Fruit fly (Drosophila melanogaster): ENCODE data around the gene CG15525.

The CG15525 gene

dm6 chr3R:30036609-30037008 is 39.1 kb upstream of the CG15525 start, which contains the start of gene ZIPIC (continued):
- peak; percentile 46 for TF ChIP-seq CG2116 (GFP tag; optimal IDR thresholded peaks at IDR 0.05)
- no peak for TF ChIP-seq gcm2 (GFP tag; optimal IDR thresholded peaks at IDR 0.05)
- TF ChIP-seq hbn (GFP tag; IDR thresholded peaks at IDR 0.05; ENCODE audit: partially characterized antibody): peak; percentile 55; the same call in 1 of the 2 replicates
- no peak for TF ChIP-seq CG5953 (GFP tag; IDR thresholded peaks at IDR 0.05)
- TF ChIP-seq chinmo (GFP tag; IDR thresholded peaks at IDR 0.05; ENCODE audit: partially characterized antibody): peak; percentile 44; the same call in 1 of the 4 replicates
- no peak for TF ChIP-seq CG11695 (GFP tag; IDR thresholded peaks at IDR 0.05)
- TF ChIP-seq nau (GFP tag; optimal IDR thresholded peaks at IDR 0.05): no peak
- peak; percentile 94 for TF ChIP-seq MBD-R2 (GFP tag; IDR thresholded peaks at IDR 0.05)
- peak; percentile 61; the same call in 1 of the 2 replicates for TF ChIP-seq sna (GFP tag; IDR thresholded peaks at IDR 0.05; ENCODE audit: partially characterized antibody)
- no peak for TF ChIP-seq Hand (GFP tag; optimal IDR thresholded peaks at IDR 0.05)
- TF ChIP-seq Bgb (GFP tag; IDR thresholded peaks at IDR 0.05; ENCODE audit: partially characterized antibody): peak; percentile 46
- TF ChIP-seq vfl (GFP tag; optimal IDR thresholded peaks at IDR 0.05): no peak
- peak; percentile 61 for TF ChIP-seq Sry-δ (GFP tag; optimal IDR thresholded peaks at IDR 0.05)
- no peak for TF ChIP-seq Elba2 (GFP tag; optimal IDR thresholded peaks at IDR 0.05)
- no peak for TF ChIP-seq CG17802 (tag; optimal IDR thresholded peaks at IDR 0.05)
- no peak for TF ChIP-seq CG17568 (GFP tag; optimal IDR thresholded peaks at IDR 0.05)
- TF ChIP-seq tx (GFP tag; optimal IDR thresholded peaks at IDR 0.05): no peak
- peak; percentile 74 for TF ChIP-seq CG13287 (GFP tag; IDR thresholded peaks at IDR 0.05; ENCODE audit: partially characterized antibody)
- no peak for TF ChIP-seq caup (GFP tag; optimal IDR thresholded peaks at IDR 0.05; ENCODE audit: severe bottlenecking)
- peak; percentile 75 for TF ChIP-seq MESR4 (GFP tag; optimal IDR thresholded peaks at IDR 0.05)
- TF ChIP-seq pzg (GFP tag; optimal IDR thresholded peaks at IDR 0.05): peak; percentile 67
- TF ChIP-seq Sin3A (optimal IDR thresholded peaks at IDR 0.05): peak; percentile 56
- peak; percentile 84 for TF ChIP-seq Myb (GFP tag; optimal IDR thresholded peaks at IDR 0.05)
- peak; percentile 65 for TF ChIP-seq stwl (tag; optimal IDR thresholded peaks at IDR 0.05)
- TF ChIP-seq zen (tag; optimal IDR thresholded peaks at IDR 0.05): no peak
- peak; percentile 87 for TF ChIP-seq E2f2 (GFP tag; IDR thresholded peaks at IDR 0.05)
- no peak for TF ChIP-seq Med (GFP tag)
- no peak for TF ChIP-seq CG9727 (GFP tag; optimal IDR thresholded peaks at IDR 0.05)
- peak; percentile 61; the same call in 1 of the 2 replicates for TF ChIP-seq amos (GFP tag; IDR thresholded peaks at IDR 0.05; ENCODE audit: partially characterized antibody)
- TF ChIP-seq Hsf (GFP tag; optimal IDR thresholded peaks at IDR 0.05): no peak
- peak; percentile 64; the same call in 1 of the 3 replicates for TF ChIP-seq Opbp (GFP tag; IDR thresholded peaks at IDR 0.05; ENCODE audit: partially characterized antibody)
- TF ChIP-seq ci (GFP tag; IDR thresholded peaks at IDR 0.05): 0 out of 3 replicates have a peak, but pooled peaks have one; percentile 6
- peak; percentile 84 for TF ChIP-seq CG4617 (GFP tag; optimal IDR thresholded peaks at IDR 0.05; ENCODE audit: borderline replicate concordance)
- TF ChIP-seq Ets97D (GFP tag; optimal IDR thresholded peaks at IDR 0.05): peak; percentile 8
- peak; percentile 18 for TF ChIP-seq HmgZ (tag; optimal IDR thresholded peaks at IDR 0.05)
- TF ChIP-seq gfzf (GFP tag; optimal IDR thresholded peaks at IDR 0.05): peak; percentile 50
- TF ChIP-seq ftz-f1 (GFP tag; optimal IDR thresholded peaks at IDR 0.05): no peak
- peak; percentile 48; the same call in 1 of the 2 replicates for TF ChIP-seq nerfin-2 (GFP tag; IDR thresholded peaks at IDR 0.05; ENCODE audit: partially characterized antibody)
- TF ChIP-seq BEAF-32 (GFP tag; optimal IDR thresholded peaks at IDR 0.05): peak; percentile 49
- TF ChIP-seq maf-S (GFP tag; optimal IDR thresholded peaks at IDR 0.05): no peak
- peak; percentile 36; the same call in 1 of the 3 replicates for TF ChIP-seq knrl (GFP tag; IDR thresholded peaks at IDR 0.05; ENCODE audit: partially characterized antibody)
- no peak for TF ChIP-seq en (GFP tag; optimal IDR thresholded peaks at IDR 0.05)
- TF ChIP-seq inv (GFP tag; IDR thresholded peaks at IDR 0.05; ENCODE audit: partially characterized antibody): peak; percentile 27
- TF ChIP-seq CG3847 (GFP tag; IDR thresholded peaks at IDR 0.05): 0 out of 2 replicates have a peak, but pooled peaks have one; percentile 20
- TF ChIP-seq CG15011 (GFP tag; optimal IDR thresholded peaks at IDR 0.05): no peak
- TF ChIP-seq CG12299 (tag; optimal IDR thresholded peaks at IDR 0.05): no peak
- peak; percentile 16 for TF ChIP-seq CG15601 (tag; optimal IDR thresholded peaks at IDR 0.05)
- TF ChIP-seq CG11398 (GFP tag; optimal IDR thresholded peaks at IDR 0.05): no peak
